Fruit fly (Drosophila melanogaster): ENCODE data around the gene U4-U6-60K.

The U4-U6-60K gene

DNA sequence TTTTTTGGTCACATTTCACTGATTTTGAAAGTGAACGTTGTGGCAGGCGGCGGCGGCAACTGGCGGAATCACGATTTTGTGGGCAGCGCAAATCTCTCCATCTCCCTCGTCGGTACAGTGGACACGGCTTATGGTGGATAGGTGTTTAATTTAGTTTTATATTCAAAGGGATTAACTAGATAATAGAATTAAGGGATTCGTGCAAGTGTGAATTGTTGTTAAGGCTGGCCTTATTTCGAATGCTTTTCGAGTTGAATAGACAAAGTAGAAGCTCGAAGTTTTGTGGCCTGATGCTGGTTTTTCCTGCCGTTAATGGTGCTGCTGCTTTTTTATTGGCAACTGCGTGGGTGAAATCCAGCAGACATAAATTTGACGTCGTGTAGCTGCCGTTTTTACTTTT lies 15.7 kb downstream of the U4-U6-60K start (continued):
- TF ChIP-seq CG2116 (GFP tag; optimal IDR thresholded peaks at IDR 0.05) (no peak), sr (GFP tag; IDR thresholded peaks at IDR 0.05) (0 out of 3 replicates have a peak, but pooled peaks have one; percentile 29), scrt (GFP tag; optimal IDR thresholded peaks at IDR 0.05) (no peak), row (GFP tag; IDR thresholded peaks at IDR 0.05) (peak; percentile 24; the same call in 2 of the 3 replicates), oc (tag; optimal IDR thresholded peaks at IDR 0.05) (no peak)

DNA sequence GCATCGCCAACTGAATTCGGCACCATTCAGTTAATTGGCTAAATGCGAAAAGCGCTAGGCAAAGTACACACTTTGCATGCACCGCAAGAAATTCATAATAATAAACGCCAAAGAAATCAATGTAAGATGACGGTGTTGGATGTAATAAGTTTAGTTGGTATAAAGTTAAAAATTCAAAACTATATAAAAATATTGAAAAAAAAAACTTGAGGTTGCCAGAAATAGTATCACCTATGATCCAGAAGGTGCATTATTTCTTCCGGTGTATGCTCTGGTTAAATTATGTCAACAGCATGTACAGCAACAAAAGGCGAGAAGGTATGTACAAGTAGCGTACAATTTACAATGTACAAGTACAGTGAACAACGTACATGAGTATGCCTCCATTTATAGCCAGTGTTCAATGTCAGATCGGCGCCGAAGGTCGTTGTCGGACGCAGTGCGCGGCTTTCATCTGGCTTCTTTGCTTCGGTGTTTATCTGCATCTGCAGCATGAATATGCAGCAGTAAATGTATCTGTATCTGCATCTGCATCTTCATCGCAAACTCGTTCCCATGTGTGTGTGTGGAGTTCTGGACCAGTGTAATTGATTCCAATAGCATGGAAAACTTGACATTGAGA lies 16.7 kb downstream of the U4-U6-60K start:
- TF ChIP-seq bsh (GFP tag; optimal IDR thresholded peaks at IDR 0.05), result peak; percentile 39 to 49
- TF ChIP-seq CG43689 (GFP tag; IDR thresholded peaks at IDR 0.05), result no peak
- no peak for TF ChIP-seq ato (GFP tag; IDR thresholded peaks at IDR 0.05; ENCODE audit: partially characterized antibody)
- TF ChIP-seq CG4730 (GFP tag; IDR thresholded peaks at IDR 0.05), result no peak
- no peak for TF ChIP-seq pnt (GFP tag; optimal IDR thresholded peaks at IDR 0.05)
- TF ChIP-seq dmrt11E (tag; optimal IDR thresholded peaks at IDR 0.05), result peak; percentile 21
- peak; percentile 4 for TF ChIP-seq lilli (GFP tag; optimal IDR thresholded peaks at IDR 0.05)
- TF ChIP-seq CG13624 (GFP tag; optimal IDR thresholded peaks at IDR 0.05), result no peak
- no peak for TF ChIP-seq CG8765 (GFP tag; IDR thresholded peaks at IDR 0.05)
- peak; percentile 15 for TF ChIP-seq Abd-B (GFP tag; optimal IDR thresholded peaks at IDR 0.05)
- no peak for TF ChIP-seq ash1 (GFP tag; optimal IDR thresholded peaks at IDR 0.05)
- no peak for TF ChIP-seq NFAT (GFP tag; IDR thresholded peaks at IDR 0.05)
- TF ChIP-seq CG3407 (GFP tag; optimal IDR thresholded peaks at IDR 0.05), result no peak
- no peak for TF ChIP-seq NC2α (GFP tag; optimal IDR thresholded peaks at IDR 0.05)
- TF ChIP-seq CG4820 (GFP tag; optimal IDR thresholded peaks at IDR 0.05), result peak; percentile 31
- no peak for TF ChIP-seq tin (GFP tag; optimal IDR thresholded peaks at IDR 0.05)
- no peak for TF ChIP-seq tna (GFP tag; IDR thresholded peaks at IDR 0.05; ENCODE audit: partially characterized antibody)
- TF ChIP-seq dpn (GFP tag; optimal IDR thresholded peaks at IDR 0.05), result peak; percentile 2 to 5
- TF ChIP-seq CG2678 (tag; optimal IDR thresholded peaks at IDR 0.05), result peak; percentile 28
- no peak for TF ChIP-seq E2f1 (GFP tag; IDR thresholded peaks at IDR 0.05)
- no peak for TF ChIP-seq inv (GFP tag; IDR thresholded peaks at IDR 0.05; ENCODE audit: partially characterized antibody)
- TF ChIP-seq phol (tag; optimal IDR thresholded peaks at IDR 0.05), result peak; percentile 53
- TF ChIP-seq Hr51 (GFP tag; optimal IDR thresholded peaks at IDR 0.05), result peak in 1 of 2 experiments; percentile 56
- peak; percentile 30 for TF ChIP-seq CG12391 (tag; optimal IDR thresholded peaks at IDR 0.05)
- peak; percentile 67 for TF ChIP-seq Ets65A (GFP tag)
- TF ChIP-seq stwl (tag; optimal IDR thresholded peaks at IDR 0.05), result no peak
- TF ChIP-seq Doc2 (GFP tag; IDR thresholded peaks at IDR 0.05), result no peak
- peak; percentile 17 for TF ChIP-seq grau (tag; optimal IDR thresholded peaks at IDR 0.05)
- TF ChIP-seq Hmr (GFP tag; optimal IDR thresholded peaks at IDR 0.05), result no peak
- 0 out of 3 replicates have a peak, but pooled peaks have one; percentile 10 for TF ChIP-seq ken (GFP tag; IDR thresholded peaks at IDR 0.05)
- TF ChIP-seq NC2β (GFP tag; optimal IDR thresholded peaks at IDR 0.05), result no peak
- TF ChIP-seq Mes4 (GFP tag; optimal IDR thresholded peaks at IDR 0.05), result no peak
- no peak for TF ChIP-seq hb (GFP tag; IDR thresholded peaks at IDR 0.05; ENCODE audit: partially characterized antibody)
- TF ChIP-seq Sry-δ (GFP tag; optimal IDR thresholded peaks at IDR 0.05), result no peak
- TF ChIP-seq wdn (GFP tag; IDR thresholded peaks at IDR 0.05), result no peak
- no peak for TF ChIP-seq CG11398 (GFP tag; optimal IDR thresholded peaks at IDR 0.05)
- TF ChIP-seq zen2 (GFP tag; IDR thresholded peaks at IDR 0.05; ENCODE audit: partially characterized antibody), result no peak
- no peak for TF ChIP-seq psq (GFP tag; optimal IDR thresholded peaks at IDR 0.05)
- TF ChIP-seq nmo (GFP tag; optimal IDR thresholded peaks at IDR 0.05), result peak; percentile 28
- TF ChIP-seq NK7.1 (GFP tag; optimal IDR thresholded peaks at IDR 0.05), result no peak
- peak; percentile 38 for TF ChIP-seq Oli (tag; optimal IDR thresholded peaks at IDR 0.05)
- no peak for TF ChIP-seq sens-2 (GFP tag; IDR thresholded peaks at IDR 0.05)
- TF ChIP-seq sens (GFP tag), result peak; percentile 82
- TF ChIP-seq Aef1 (GFP tag; IDR thresholded peaks at IDR 0.05), result 0 out of 3 replicates have a peak, but pooled peaks have one; percentile 12
